Worm (Caenorhabditis elegans) whole organism, late embryonic: ENCODE results near the gene egl-5.

Source experiments
- C08G9.2 ChIP-seq: sonication (generic microtip); optimal IDR thresholded peaks from 2 replicates; lab custom pipeline; 2016; ENCODE audit warnings: mild to moderate bottlenecking, missing genetic modification characterization, moderate library complexity, missing compliant biosample characterization
- C38D4.7 ChIP-seq: fragments of 200-800 bp; sonication (Bioruptor generic); optimal IDR thresholded peaks from 2 replicates; lab custom pipeline; 2018; ENCODE audit warnings: mild to moderate bottlenecking, missing genetic modification characterization, moderate library complexity, missing compliant biosample characterization
- F13H6.1 ChIP-seq: sonication (generic microtip); optimal IDR thresholded peaks from 2 replicates; lab custom pipeline; 2016; ENCODE audit warnings: missing genetic modification characterization, missing compliant biosample characterization
- K02D7.2 ChIP-seq: sonication (generic microtip); optimal IDR thresholded peaks from 2 replicates; lab custom pipeline; 2017; ENCODE audit warnings: mild to moderate bottlenecking, missing genetic modification characterization, missing compliant biosample characterization
- T23F11.4 ChIP-seq: fragments of 200-800 bp; sonication (Bioruptor generic); optimal IDR thresholded peaks from 2 replicates; lab custom pipeline; 2018; ENCODE audit warnings: mild to moderate bottlenecking, missing genetic modification characterization, missing compliant biosample characterization
- Y22D7AL.16 ChIP-seq: sonication (generic microtip); optimal IDR thresholded peaks from 2 replicates; lab custom pipeline; 2016; ENCODE audit warnings: missing genetic modification characterization, missing compliant biosample characterization
- ahr-1 ChIP-seq: sonication (generic microtip); optimal IDR thresholded peaks from 2 replicates; lab custom pipeline; 2016; ENCODE audit warnings: missing genetic modification characterization, missing compliant biosample characterization
- ama-1 ChIP-seq: fragments of 150-350 bp; optimal IDR thresholded peaks from 2 replicates; lab custom pipeline; 2014
- ceh-2 ChIP-seq: sonication (generic microtip); optimal IDR thresholded peaks from 2 replicates; lab custom pipeline; 2016; ENCODE audit warnings: missing genotype, missing genetic modification characterization, missing compliant biosample characterization
- ceh-34 ChIP-seq: sonication (generic microtip); optimal IDR thresholded peaks from 2 replicates; lab custom pipeline; 2016; ENCODE audit warnings: mild to moderate bottlenecking, missing genetic modification characterization, missing compliant biosample characterization
- ceh-45 ChIP-seq: fragments of 200-800 bp; sonication (Bioruptor generic); IDR thresholded peaks from 2 replicates; pipeline ENCODE4 v1.3.6; 2022; ENCODE audit warnings: missing genetic modification reagents, missing genetic modification characterization, missing compliant biosample characterization
- ceh-48 ChIP-seq: sonication (generic microtip); optimal IDR thresholded peaks from 2 replicates; lab custom pipeline; 2016; ENCODE audit warnings: missing genetic modification characterization, inconsistent platforms, missing compliant biosample characterization
- ceh-6 ChIP-seq: fragments of 200-800 bp; sonication (Bioruptor generic); optimal IDR thresholded peaks from 2 replicates; lab custom pipeline; 2018; ENCODE audit warnings: mild to moderate bottlenecking, missing genetic modification characterization, missing compliant biosample characterization
- che-1 ChIP-seq: sonication (generic microtip); optimal IDR thresholded peaks from 2 replicates; lab custom pipeline; 2016; ENCODE audit warnings: mild to moderate bottlenecking, missing genetic modification characterization, missing compliant biosample characterization
- dmd-4 ChIP-seq: sonication (generic microtip); optimal IDR thresholded peaks from 2 replicates; lab custom pipeline; 2016; ENCODE audit warnings: borderline replicate concordance, missing genetic modification characterization, missing compliant biosample characterization
- elt-4 ChIP-seq: sonication (generic microtip); optimal IDR thresholded peaks from 2 replicates; lab custom pipeline; 2016; ENCODE audit warnings: missing genetic modification characterization, missing compliant biosample characterization
- ets-4 ChIP-seq: sonication (generic microtip); optimal IDR thresholded peaks from 2 replicates; lab custom pipeline; 2016; ENCODE audit warnings: missing genetic modification characterization, missing compliant biosample characterization
- fkh-10 ChIP-seq: fragments of 150-350 bp; optimal IDR thresholded peaks from 2 replicates; lab custom pipeline; 2014; ENCODE audit warnings: missing biosample characterization, missing genetic modification reagents, missing genetic modification characterization
- fkh-6 ChIP-seq: sonication (generic microtip); optimal IDR thresholded peaks from 2 replicates; lab custom pipeline; 2016; ENCODE audit warnings: missing genetic modification characterization, missing compliant biosample characterization
- hlh-15 ChIP-seq: sonication (generic microtip); optimal IDR thresholded peaks from 2 replicates; lab custom pipeline; 2016; ENCODE audit warnings: missing genetic modification characterization, missing compliant biosample characterization
- lim-6 ChIP-seq: sonication (generic microtip); optimal IDR thresholded peaks from 2 replicates; lab custom pipeline; 2016; ENCODE audit warnings: missing genetic modification characterization, missing compliant biosample characterization
- madf-2 ChIP-seq: sonication (generic microtip); optimal IDR thresholded peaks from 2 replicates; lab custom pipeline; 2017; ENCODE audit warnings: missing genetic modification characterization, missing compliant biosample characterization
- nhr-11 ChIP-seq: fragments of 150-350 bp; optimal IDR thresholded peaks from 2 replicates; lab custom pipeline; 2014; ENCODE audit warnings: missing biosample characterization, missing genetic modification characterization
- nhr-232 ChIP-seq: sonication (generic microtip); optimal IDR thresholded peaks from 2 replicates; lab custom pipeline; 2016; ENCODE audit warnings: missing genetic modification characterization, missing compliant biosample characterization
- npax-4 ChIP-seq: sonication (generic microtip); optimal IDR thresholded peaks from 2 replicates; lab custom pipeline; 2016; ENCODE audit warnings: missing genetic modification characterization, missing compliant biosample characterization
- odd-2 ChIP-seq: sonication (generic microtip); optimal IDR thresholded peaks from 2 replicates; lab custom pipeline; 2017; ENCODE audit warnings: antibody characterized with exemption, mild to moderate bottlenecking, missing genetic modification characterization, missing compliant biosample characterization
- pag-3 ChIP-seq: sonication (generic microtip); optimal IDR thresholded peaks from 2 replicates; lab custom pipeline; 2016; ENCODE audit warnings: missing compliant biosample characterization, missing genetic modification characterization, borderline replicate concordance
- pax-1 ChIP-seq: fragments of 150-350 bp; optimal IDR thresholded peaks from 2 replicates; lab custom pipeline; 2014; ENCODE audit warnings: missing biosample characterization, missing genetic modification characterization
- pha-2 ChIP-seq: sonication (generic microtip); optimal IDR thresholded peaks from 2 replicates; lab custom pipeline; 2017; ENCODE audit warnings: mild to moderate bottlenecking, missing genetic modification characterization, missing compliant biosample characterization
- pqm-1 ChIP-seq: sonication (generic microtip); optimal IDR thresholded peaks from 2 replicates; lab custom pipeline; 2016; ENCODE audit warnings: missing genetic modification characterization, missing compliant biosample characterization
- pros-1 ChIP-seq: fragments of 150-350 bp; optimal IDR thresholded peaks from 2 replicates; lab custom pipeline; 2014; ENCODE audit warnings: missing biosample characterization, missing genetic modification reagents, missing genetic modification characterization
- ref-2 ChIP-seq: sonication (generic microtip); optimal IDR thresholded peaks from 2 replicates; lab custom pipeline; 2016; ENCODE audit warnings: missing genetic modification characterization, missing compliant biosample characterization
- rnt-1 ChIP-seq: sonication (generic microtip); optimal IDR thresholded peaks from 2 replicates; lab custom pipeline; 2016; ENCODE audit warnings: missing genetic modification characterization, missing compliant biosample characterization
- sox-4 ChIP-seq: sonication (generic microtip); optimal IDR thresholded peaks from 2 replicates; lab custom pipeline; 2017; ENCODE audit warnings: mild to moderate bottlenecking, missing genetic modification characterization, inconsistent platforms, missing compliant biosample characterization
- syd-9 ChIP-seq: sonication (generic microtip); optimal IDR thresholded peaks from 2 replicates; lab custom pipeline; 2016; ENCODE audit warnings: mild to moderate bottlenecking, missing genetic modification characterization, moderate library complexity, missing compliant biosample characterization
- tbx-2 ChIP-seq: sonication (generic microtip); optimal IDR thresholded peaks from 2 replicates; lab custom pipeline; 2016; ENCODE audit warnings: missing genetic modification characterization, missing compliant biosample characterization
- tbx-7 ChIP-seq: sonication (generic microtip); optimal IDR thresholded peaks from 2 replicates; lab custom pipeline; 2016; ENCODE audit warnings: missing genotype, missing genetic modification characterization, missing compliant biosample characterization
- unc-42 ChIP-seq: sonication (generic microtip); optimal IDR thresholded peaks from 2 replicates; lab custom pipeline; 2016; ENCODE audit warnings: missing genotype, missing genetic modification characterization, missing compliant biosample characterization

egl-5 gene

DNA sequence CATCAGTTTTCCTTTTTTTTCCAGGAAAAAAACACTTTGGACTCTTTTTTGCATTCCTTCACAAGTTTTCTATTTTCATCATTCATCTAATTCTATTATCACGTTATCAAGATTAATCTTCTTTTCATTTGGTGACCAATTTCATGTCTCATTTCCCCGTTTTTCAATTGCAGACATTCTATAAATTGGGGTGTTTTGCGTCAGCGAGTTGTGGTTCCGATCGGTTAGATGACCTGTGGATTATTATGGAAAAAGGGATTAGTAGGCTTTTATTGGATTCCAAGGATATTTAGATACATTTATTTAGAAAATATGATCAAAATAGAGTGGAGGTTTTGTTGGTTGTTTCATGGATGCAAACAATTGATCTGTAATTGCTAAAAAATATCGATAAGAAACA lies 20.7 kb downstream of the egl-5 start:
- no peak for TF ChIP-seq sox-4 (tag; lab: Kevin White, UChicago)
- no peak for TF ChIP-seq ceh-34 (tag; lab: Kevin White, UChicago)
- TF ChIP-seq elt-4 (tag; lab: Kevin White, UChicago): no peak
- no peak for TF ChIP-seq ama-1 (lab: Kevin White, UChicago)
- TF ChIP-seq F13H6.1 (tag; lab: Kevin White, UChicago): no peak
- no peak for TF ChIP-seq tbx-7 (tag; lab: Kevin White, UChicago)
- TF ChIP-seq K02D7.2: no peak
- no peak for TF ChIP-seq odd-2 (tag; lab: Kevin White, UChicago)
- TF ChIP-seq pros-1 (tag; lab: Kevin White, UChicago): no peak

DNA sequence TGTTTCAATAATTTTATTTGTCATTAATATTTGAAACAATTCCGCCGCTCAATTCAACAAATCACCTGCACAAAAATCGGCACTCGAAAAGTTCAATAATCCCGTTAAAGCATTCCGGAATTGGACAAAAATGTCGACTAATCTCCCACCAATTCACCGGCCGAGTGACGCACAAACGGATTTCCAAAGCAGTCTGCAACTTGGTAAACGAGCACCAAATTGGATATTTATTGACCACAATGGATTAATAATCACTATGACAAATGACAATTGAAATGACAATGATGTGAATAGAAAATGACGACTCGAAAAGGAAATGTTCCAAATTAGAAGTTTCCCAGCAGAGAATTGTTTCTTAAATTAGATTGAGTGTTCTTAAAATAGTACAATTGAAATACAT lies 21.5 kb downstream of the egl-5 start:
- no peak for TF ChIP-seq lim-6
- TF ChIP-seq hlh-15 (tag; lab: Kevin White, UChicago): no peak
- no peak for TF ChIP-seq T23F11.4 (GFP tag; lab: Kevin White, UChicago)

DNA sequence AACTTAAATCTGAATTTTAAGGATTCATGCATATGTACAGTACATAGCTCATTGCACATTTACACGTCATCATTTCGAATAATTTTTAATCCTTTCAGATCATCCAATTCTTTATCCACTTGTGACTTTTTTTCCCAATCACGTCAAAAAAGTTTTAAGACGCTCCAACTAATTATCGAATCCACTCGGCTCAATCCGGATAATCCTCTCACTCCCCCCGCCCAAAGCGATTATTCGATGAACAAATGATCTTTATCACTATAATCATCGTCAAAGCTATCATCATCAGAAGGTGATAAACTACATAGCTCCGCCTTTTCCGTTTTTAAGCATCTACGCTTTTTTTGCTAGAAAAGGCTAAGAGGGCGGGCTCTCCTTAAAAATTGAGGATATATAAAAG lies 23.4 kb downstream of the egl-5 start:
- TF ChIP-seq fkh-10 (no peak), lim-6 (no peak), C08G9.2 (tag; lab: Kevin White, UChicago) (no peak), ref-2 (tag; lab: Kevin White, UChicago) (no peak), pax-1 (tag; lab: Kevin White, UChicago) (no peak), ahr-1 (tag; lab: Kevin White, UChicago) (no peak), ets-4 (tag; lab: Kevin White, UChicago) (no peak), tbx-2 (tag; lab: Kevin White, UChicago) (no peak), pros-1 (tag; lab: Kevin White, UChicago) (no peak), tbx-7 (tag; lab: Kevin White, UChicago) (no peak), pag-3 (tag; lab: Kevin White, UChicago) (no peak), npax-4 (tag; lab: Kevin White, UChicago) (no peak), che-1 (no peak), fkh-6 (no peak), unc-42 (no peak)
- TF ChIP-seq, all 69 proteins: peak for 0

DNA sequence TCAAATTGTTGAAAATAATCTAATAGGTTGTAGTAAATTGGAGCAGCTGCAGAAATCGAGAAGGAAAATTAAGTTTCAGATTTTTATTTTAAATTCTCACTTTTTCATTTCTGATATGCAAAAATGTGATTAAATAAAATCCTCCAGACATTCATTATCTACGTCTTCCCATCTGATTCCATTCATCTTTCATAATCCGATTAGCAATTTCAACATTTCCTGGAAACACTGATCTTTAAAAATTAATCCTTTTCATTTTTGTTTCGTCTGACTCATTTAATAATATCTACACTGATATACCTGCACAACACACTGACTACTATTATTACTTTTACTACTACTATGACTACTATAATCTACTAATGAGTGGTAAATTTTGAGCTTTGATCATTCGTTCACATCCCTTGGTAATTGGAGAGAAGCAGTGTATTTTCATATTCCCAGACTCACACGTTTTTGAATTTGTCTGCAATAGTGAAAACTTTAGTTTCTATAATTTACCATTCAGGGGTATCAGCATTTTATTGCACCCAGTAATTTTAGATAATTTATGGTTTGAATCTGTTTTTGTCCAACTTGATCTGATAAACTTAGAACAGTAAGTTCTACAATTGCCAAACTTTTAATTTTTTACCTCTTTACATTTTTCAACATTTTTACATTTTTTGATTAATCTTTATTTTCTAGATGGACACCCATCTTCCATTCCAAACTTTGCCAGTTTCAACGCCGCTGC lies 24.9 kb downstream of the egl-5 start, which contains the start of gene ceh-23:
Gene ceh-23 (plus strand): TSS at position 686 of the 736 bp plus-strand sequence.
- TF ChIP-seq hlh-15 (tag; lab: Kevin White, UChicago) (no peak), madf-2 (tag; lab: Kevin White, UChicago) (no peak), Y22D7AL.16 (tag; lab: Kevin White, UChicago) (no peak), pqm-1 (tag; lab: Kevin White, UChicago) (no peak), ceh-45 (GFP tag; lab: Robert Waterston, UW) (no peak), nhr-11 (tag; lab: Kevin White, UChicago) (no peak), rnt-1 (tag; lab: Kevin White, UChicago) (no peak), ceh-6 (GFP tag; lab: Kevin White, UChicago) (no peak), T23F11.4 (GFP tag; lab: Kevin White, UChicago) (no peak), C38D4.7 (GFP tag; lab: Kevin White, UChicago) (no peak), pax-1 (tag; lab: Kevin White, UChicago) (no peak), nhr-232 (tag; lab: Kevin White, UChicago) (no peak), ceh-48 (no peak), syd-9 (no peak), dmd-4 (no peak), pha-2 (no peak), ceh-2 (no peak), ets-4 (tag; lab: Kevin White, UChicago) (no peak), F13H6.1 (tag; lab: Kevin White, UChicago) (no peak)
